Worm (Caenorhabditis elegans): ENCODE data around the gene F13H10.6.

Gene F13H10.6

DNA sequence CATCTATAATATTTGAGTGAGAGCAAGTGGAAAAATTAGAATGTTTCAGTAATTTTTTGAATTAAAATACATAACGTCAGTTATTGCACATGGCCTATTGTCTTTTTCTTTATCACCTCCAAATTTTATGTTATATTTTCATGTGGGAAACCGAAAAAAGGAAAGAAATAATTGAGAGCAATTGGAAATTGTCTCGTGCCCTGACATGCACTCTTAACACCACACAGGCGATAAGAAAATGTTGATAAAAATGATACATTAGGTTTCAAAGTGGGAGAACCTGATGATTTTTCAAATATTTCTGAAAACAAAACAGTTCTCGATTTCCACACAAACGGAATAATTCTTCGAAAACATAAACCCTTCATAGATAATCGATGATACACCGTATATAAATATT is 6.8 kb downstream of the F13H10.6 start, which contains the start of gene F13H10.3 (continued):
- TF ChIP-seq daf-19 (GFP tag; conservative IDR thresholded peaks at IDR 0.05): no peak
- TF ChIP-seq dmd-6 (GFP tag; IDR thresholded peaks at IDR 0.05): peak; percentile 75
- TF ChIP-seq hlh-11 (tag; optimal IDR thresholded peaks at IDR 0.05): peak; percentile 72
- TF ChIP-seq spr-1 (tag; optimal IDR thresholded peaks at IDR 0.05): no peak
- no peak for TF ChIP-seq zfp-2 (tag; optimal IDR thresholded peaks at IDR 0.05)
- TF ChIP-seq cey-2 (tag; optimal IDR thresholded peaks at IDR 0.05; ENCODE audit: borderline replicate concordance, insufficient read depth): no peak
- TF ChIP-seq saeg-2 (GFP tag; IDR thresholded peaks at IDR 0.05): no peak
- no peak for TF ChIP-seq sdz-12 (GFP tag; optimal IDR thresholded peaks at IDR 0.05)
- TF ChIP-seq lin-38 (GFP tag; IDR thresholded peaks at IDR 0.05): 0 out of 2 replicates have a peak, but pooled peaks have one; percentile 13
- peak; percentile 77 for TF ChIP-seq aha-1 (tag)
- TF ChIP-seq fkh-10 (GFP tag; optimal IDR thresholded peaks at IDR 0.05): no peak
- no peak for TF ChIP-seq unc-62 (GFP tag; optimal IDR thresholded peaks at IDR 0.05 in 1 of 2)
- TF ChIP-seq unc-62 (tag; optimal IDR thresholded peaks at IDR 0.05): no peak
- peak; percentile 38 for TF ChIP-seq mep-1 (tag; optimal IDR thresholded peaks at IDR 0.05)
- TF ChIP-seq nhr-28 (tag; optimal IDR thresholded peaks at IDR 0.05): peak; percentile 61
- TF ChIP-seq nhr-6 (tag; optimal IDR thresholded peaks at IDR 0.05): no peak
- TF ChIP-seq ceh-20 (GFP tag; IDR thresholded peaks at IDR 0.05): no peak
- TF ChIP-seq php-3 (GFP tag; IDR thresholded peaks at IDR 0.05): no peak
- no peak for TF ChIP-seq Y75B8A.6 (GFP tag; IDR thresholded peaks at IDR 0.05)
- TF ChIP-seq duxl-1 (tag; optimal IDR thresholded peaks at IDR 0.05; ENCODE audit: poor library complexity): peak; percentile 20
- TF ChIP-seq lin-1 (GFP tag; IDR thresholded peaks at IDR 0.05): no peak
- TF ChIP-seq nhr-42 (GFP tag; IDR thresholded peaks at IDR 0.05): no peak
- peak; percentile 35 for TF ChIP-seq T20F7.1 (GFP tag; optimal IDR thresholded peaks at IDR 0.05)
- no peak for TF ChIP-seq nhr-25 (tag; optimal IDR thresholded peaks at IDR 0.05; ENCODE audit: borderline replicate concordance, insufficient read depth)
- no peak for TF ChIP-seq nhr-111 (GFP tag; optimal IDR thresholded peaks at IDR 0.05)
- peak; percentile 6 for TF ChIP-seq dpl-1 (GFP tag; optimal IDR thresholded peaks at IDR 0.05)
- no peak for TF ChIP-seq lin-39 (tag; optimal IDR thresholded peaks at IDR 0.05)
- no peak for TF ChIP-seq ceh-82 (tag; optimal IDR thresholded peaks at IDR 0.05)
- no peak for TF ChIP-seq lir-3 (tag; optimal IDR thresholded peaks at IDR 0.05)
- TF ChIP-seq arid-1 (GFP tag; conservative IDR thresholded peaks at IDR 0.05): 0 out of 2 replicates have a peak, but pooled peaks have one; percentile 32
- no peak for TF ChIP-seq daf-16 (GFP tag; optimal IDR thresholded peaks at IDR 0.05)
- peak; percentile 75 for TF ChIP-seq daf-16 (tag; optimal IDR thresholded peaks at IDR 0.05)
- no peak for TF ChIP-seq spr-3 (GFP tag; optimal IDR thresholded peaks at IDR 0.05)
- TF ChIP-seq ama-1 (optimal IDR thresholded peaks at IDR 0.05): no peak
- TF ChIP-seq unc-130 (GFP tag; optimal IDR thresholded peaks at IDR 0.05): no peak
- TF ChIP-seq F10B5.3 (tag; optimal IDR thresholded peaks at IDR 0.05): no peak
- no peak for TF ChIP-seq hmg-1.1 (GFP tag; IDR thresholded peaks at IDR 0.05)
- TF ChIP-seq ces-1 (GFP tag; optimal IDR thresholded peaks at IDR 0.05): no peak
- TF ChIP-seq ceh-44 (GFP tag; IDR thresholded peaks at IDR 0.05): no peak
- TF ChIP-seq lsy-2 (tag; optimal IDR thresholded peaks at IDR 0.05): no peak
- TF ChIP-seq nhr-237 (tag; optimal IDR thresholded peaks at IDR 0.05): no peak
- no peak for TF ChIP-seq ceh-62 (tag; optimal IDR thresholded peaks at IDR 0.05)
- no peak for TF ChIP-seq rbr-2 (tag; optimal IDR thresholded peaks at IDR 0.05)
- TF ChIP-seq lin-13 (GFP tag; optimal IDR thresholded peaks at IDR 0.05): no peak
- TF ChIP-seq F49E8.2 (tag; optimal IDR thresholded peaks at IDR 0.05; ENCODE audit: borderline replicate concordance): no peak
- TF ChIP-seq nhr-76 (tag; optimal IDR thresholded peaks at IDR 0.05): no peak
- no peak for TF ChIP-seq zag-1 (tag; optimal IDR thresholded peaks at IDR 0.05)
- no peak for TF ChIP-seq mdt-29 (GFP tag; IDR thresholded peaks at IDR 0.05)
- TF ChIP-seq Y105C5A.15 (GFP tag; IDR thresholded peaks at IDR 0.05): no peak
- TF ChIP-seq ztf-11 (tag; optimal IDR thresholded peaks at IDR 0.05): no peak
- TF ChIP-seq mdl-1 (tag; optimal IDR thresholded peaks at IDR 0.05): peak in 1 of 2 experiments; percentile 78
